Worm (Caenorhabditis elegans) whole organism, L4/young adult: ENCODE results near the gene irld-63.

Experiments used
- dao-5 ChIP-seq: sonication (generic microtip); optimal IDR thresholded peaks from 2 replicates; lab custom pipeline; 2016; ENCODE audit warnings: missing genotype, missing genetic modification characterization, moderate library complexity, missing compliant biosample characterization
- him-1 ChIP-seq: sonication (generic microtip); optimal IDR thresholded peaks from 2 replicates; lab custom pipeline; 2016; ENCODE audit warnings: missing genotype, missing genetic modification reagents, missing genetic modification characterization, missing compliant biosample characterization

ce11 chrII:2894295-2894694, 36.2 kb upstream of the irld-63 start, which contains the start of gene sqv-2:
- TF ChIP-seq him-1 (no peak), dao-5 (tag; lab: Kevin White, UChicago) (no peak)
